Worm (Caenorhabditis elegans) whole organism, L4 larva: ENCODE data around the gene skr-16.
A peak's percentile ranks its signal among the peaks of the same experiment; 100 is the strongest.

ENCODE experiments used
- D1046.2 ChIP-seq: fragments of 200-800 bp; sonication (Bioruptor generic); IDR thresholded peaks from 2 replicates; pipeline ENCODE4 v1.3.6; 2022; ENCODE audit warnings: missing genetic modification characterization, missing compliant biosample characterization
- T20F7.1 ChIP-seq: fragments of 200-800 bp; sonication (Bioruptor generic); optimal IDR thresholded peaks from 2 replicates; lab custom pipeline; 2018; ENCODE audit warnings: mild to moderate bottlenecking, missing genetic modification characterization, missing compliant biosample characterization
- ZK546.5 ChIP-seq, 2 experiments: sonication (generic microtip); optimal IDR thresholded peaks; 2 replicates each; lab custom pipeline; 2017; ENCODE audit warnings: missing biosample characterization in 2 of 2, missing genetic modification characterization in 2 of 2
- aha-1 ChIP-seq: fragments of 150-350 bp; peaks from one replicate; lab custom pipeline; 2014; ENCODE audit warnings: missing biosample characterization, missing genetic modification characterization
- arid-1 ChIP-seq: fragments of 200-800 bp; sonication (Bioruptor generic); conservative IDR thresholded peaks from 2 replicates; pipeline ENCODE4 v1.3.6; 2022; ENCODE audit warnings: missing genetic modification reagents, missing genetic modification characterization, missing compliant biosample characterization
- attf-4 ChIP-seq: sonication (generic microtip); optimal IDR thresholded peaks from 3 replicates; lab custom pipeline; 2017; ENCODE audit warnings: missing biosample characterization, missing genetic modification characterization
- ceh-44 ChIP-seq: fragments of 200-800 bp; sonication (Bioruptor generic); IDR thresholded peaks from 2 replicates; pipeline ENCODE4 v1.3.6; 2022; ENCODE audit warnings: missing genetic modification reagents, missing genetic modification characterization, missing compliant biosample characterization
- ceh-82 ChIP-seq: sonication (generic microtip); optimal IDR thresholded peaks from 2 replicates; lab custom pipeline; 2017; ENCODE audit warnings: missing biosample characterization, missing genetic modification characterization
- ces-1 ChIP-seq: fragments of 150-350 bp; sonication (generic microtip); optimal IDR thresholded peaks from 4 replicates; lab custom pipeline; 2014; ENCODE audit warnings: missing biosample characterization, missing genetic modification reagents, missing genetic modification characterization
- cey-2 ChIP-seq: sonication (generic microtip); optimal IDR thresholded peaks from 3 replicates; lab custom pipeline; 2017; ENCODE audit warnings: missing genetic modification characterization, mild to moderate bottlenecking, missing compliant biosample characterization, antibody characterized with exemption, borderline replicate concordance; ENCODE audit not compliant: insufficient read depth
- daf-12 ChIP-seq: fragments of 150-350 bp; optimal IDR thresholded peaks from 2 replicates; lab custom pipeline; 2014; ENCODE audit warnings: missing biosample characterization, missing genetic modification reagents, missing genetic modification characterization
- daf-16 ChIP-seq, 3 experiments: sonication (generic microtip); optimal IDR thresholded peaks; 2 replicates each; lab custom pipeline; 2016 to 2017; ENCODE audit warnings: missing genetic modification characterization in 3 of 3, missing genetic modification reagents in 3 of 3, mild to moderate bottlenecking in 2 of 3, missing compliant biosample characterization in 2 of 3, missing biosample characterization in 1 of 3, moderate library complexity in 1 of 3
- dmd-9 ChIP-seq: fragments of 200-800 bp; sonication (Bioruptor generic); IDR thresholded peaks from 2 replicates; pipeline ENCODE4 v1.3.6; 2022; ENCODE audit warnings: missing genetic modification reagents, missing genetic modification characterization, missing compliant biosample characterization
- dpl-1 ChIP-seq: fragments of 150-350 bp; optimal IDR thresholded peaks from 2 replicates; lab custom pipeline; 2014; ENCODE audit warnings: missing biosample characterization, missing genetic modification reagents, missing genetic modification characterization
- dve-1 ChIP-seq: sonication (generic microtip); optimal IDR thresholded peaks from 2 replicates; lab custom pipeline; 2017; ENCODE audit warnings: antibody characterized with exemption, mild to moderate bottlenecking, missing genetic modification characterization, missing compliant biosample characterization; ENCODE audit not compliant: insufficient read depth
- egl-27 ChIP-seq: sonication (generic microtip); optimal IDR thresholded peaks from 3 replicates; lab custom pipeline; 2017; ENCODE audit warnings: missing biosample characterization, missing genetic modification reagents, missing genetic modification characterization
- fkh-10 ChIP-seq: fragments of 150-350 bp; optimal IDR thresholded peaks from 2 replicates; lab custom pipeline; 2014; ENCODE audit warnings: missing biosample characterization, missing genetic modification reagents, missing genetic modification characterization
- gei-8 ChIP-seq: fragments of 200-800 bp; sonication (Bioruptor generic); optimal IDR thresholded peaks from 2 replicates; lab custom pipeline; 2018; ENCODE audit warnings: mild to moderate bottlenecking, missing genetic modification characterization, missing compliant biosample characterization
- hlh-11 ChIP-seq: fragments of 200-800 bp; sonication (Bioruptor generic); optimal IDR thresholded peaks from 2 replicates; lab custom pipeline; 2018; ENCODE audit warnings: mild to moderate bottlenecking, missing genetic modification characterization, missing compliant biosample characterization
- hlh-30 ChIP-seq: sonication (generic microtip); optimal IDR thresholded peaks from 2 replicates; lab custom pipeline; 2017; ENCODE audit warnings: antibody characterized with exemption, mild to moderate bottlenecking, missing genetic modification characterization, missing compliant biosample characterization; ENCODE audit not compliant: insufficient read depth
- hmg-1.1 ChIP-seq: fragments of 200-800 bp; sonication (Bioruptor generic); IDR thresholded peaks from 2 replicates; pipeline ENCODE4 v1.3.6; 2022; ENCODE audit warnings: missing genetic modification reagents, missing genetic modification characterization, missing compliant biosample characterization
- lim-7 ChIP-seq: fragments of 200-800 bp; sonication (Bioruptor generic); IDR thresholded peaks from 2 replicates; pipeline ENCODE4 v1.3.6; 2022; ENCODE audit warnings: missing genetic modification characterization, missing compliant biosample characterization
- lin-13 ChIP-seq: fragments of 150-350 bp; optimal IDR thresholded peaks from 2 replicates; lab custom pipeline; 2014; ENCODE audit warnings: missing biosample characterization, missing genetic modification reagents, missing genetic modification characterization
- lin-38 ChIP-seq: fragments of 200-800 bp; sonication (Bioruptor generic); IDR thresholded peaks from 2 replicates; pipeline ENCODE4 v1.3.6; 2022; ENCODE audit warnings: missing genetic modification reagents, missing genetic modification characterization, missing compliant biosample characterization
- lir-3 ChIP-seq: sonication (generic microtip); optimal IDR thresholded peaks from 2 replicates; lab custom pipeline; 2016; ENCODE audit warnings: mild to moderate bottlenecking, missing genetic modification characterization, missing compliant biosample characterization
- lsy-2 ChIP-seq, 2 experiments: fragments of 150-350 bp in 1 of 2; sonication (generic microtip) in 1 of 2; optimal IDR thresholded peaks; 2 replicates each; lab custom pipeline; 2014 to 2017; ENCODE audit warnings: missing biosample characterization in 2 of 2, missing genetic modification characterization in 2 of 2
- madf-9 ChIP-seq: fragments of 200-800 bp; sonication (Bioruptor generic); conservative IDR thresholded peaks from 2 replicates; pipeline ENCODE4 v1.3.6; 2022; ENCODE audit warnings: missing genetic modification reagents, missing genetic modification characterization, missing compliant biosample characterization
- mdl-1 ChIP-seq, 2 experiments: fragments of 150-350 bp in 1 of 2; sonication (generic microtip) in 1 of 2; optimal IDR thresholded peaks; 2 replicates each; lab custom pipeline; 2014 to 2017; ENCODE audit warnings: missing biosample characterization in 2 of 2, missing genetic modification characterization in 2 of 2
- mep-1 ChIP-seq: fragments of 150-350 bp; sonication (generic microtip); optimal IDR thresholded peaks from 3 replicates; lab custom pipeline; 2014; ENCODE audit warnings: missing biosample characterization, missing genetic modification characterization
- mes-2 ChIP-seq: sonication (generic microtip); optimal IDR thresholded peaks from 2 replicates; lab custom pipeline; 2016; ENCODE audit warnings: missing genotype, mild to moderate bottlenecking, missing genetic modification characterization, missing compliant biosample characterization; ENCODE audit not compliant: poor library complexity, severe bottlenecking
- mxl-2 ChIP-seq: fragments of 200-800 bp; sonication (Bioruptor generic); conservative IDR thresholded peaks from 2 replicates; pipeline ENCODE4 v1.3.6; 2022; ENCODE audit warnings: missing genetic modification reagents, missing genetic modification characterization, missing compliant biosample characterization
- nhr-102 ChIP-seq: sonication (generic microtip); optimal IDR thresholded peaks from 2 replicates; lab custom pipeline; 2016; ENCODE audit warnings: mild to moderate bottlenecking, missing genetic modification characterization, moderate library complexity, missing compliant biosample characterization
- nhr-111 ChIP-seq: fragments of 200-800 bp; sonication (Bioruptor generic); optimal IDR thresholded peaks from 2 replicates; lab custom pipeline; 2018; ENCODE audit warnings: mild to moderate bottlenecking, missing genetic modification characterization, missing compliant biosample characterization
- nhr-237 ChIP-seq: sonication (generic microtip); optimal IDR thresholded peaks from 2 replicates; lab custom pipeline; 2017; ENCODE audit warnings: missing biosample characterization, missing genetic modification characterization
- nhr-28 ChIP-seq: fragments of 150-350 bp; optimal IDR thresholded peaks from 2 replicates; lab custom pipeline; 2014; ENCODE audit warnings: missing biosample characterization, missing genetic modification characterization
- nhr-42 ChIP-seq: fragments of 200-800 bp; sonication (Bioruptor generic); IDR thresholded peaks from 2 replicates; pipeline ENCODE4 v1.3.6; 2022; ENCODE audit warnings: missing genetic modification characterization, missing compliant biosample characterization
- nhr-6 ChIP-seq: fragments of 150-350 bp; optimal IDR thresholded peaks from 2 replicates; lab custom pipeline; 2014; ENCODE audit warnings: missing biosample characterization, missing genetic modification characterization
- nhr-77 ChIP-seq: fragments of 150-350 bp; optimal IDR thresholded peaks from 2 replicates; lab custom pipeline; 2014; ENCODE audit warnings: missing biosample characterization, missing genetic modification characterization
- pha-4 ChIP-seq, 2 experiments: fragments of 150-350 bp in 1 of 2; fragments of 200-800 bp in 1 of 2; sonication (Bioruptor generic) in 1 of 2; IDR thresholded peaks in 1 of 2; optimal IDR thresholded peaks in 1 of 2; 2 replicates each; pipeline versions ENCODE4 v1.3.6 to Lab custom; 2014 to 2022; ENCODE audit warnings: missing genetic modification characterization in 2 of 2, missing genetic modification reagents in 2 of 2, missing biosample characterization in 1 of 2, missing compliant biosample characterization in 1 of 2
- pqm-1 ChIP-seq: sonication (generic microtip); optimal IDR thresholded peaks from 2 replicates; lab custom pipeline; 2017; ENCODE audit warnings: missing biosample characterization, missing genetic modification characterization
- rbr-2 ChIP-seq: sonication (generic microtip); optimal IDR thresholded peaks from 2 replicates; lab custom pipeline; 2016; ENCODE audit warnings: missing genotype, missing genetic modification characterization, missing compliant biosample characterization
- sdz-12 ChIP-seq: fragments of 200-800 bp; sonication (Bioruptor generic); optimal IDR thresholded peaks from 2 replicates; lab custom pipeline; 2018; ENCODE audit warnings: mild to moderate bottlenecking, missing genetic modification characterization, missing compliant biosample characterization
- snpc-4 ChIP-seq: fragments of 150-350 bp; optimal IDR thresholded peaks from 2 replicates; lab custom pipeline; 2014; ENCODE audit warnings: missing biosample characterization, missing genetic modification characterization
- spr-1 ChIP-seq: sonication (generic microtip); optimal IDR thresholded peaks from 2 replicates; lab custom pipeline; 2016; ENCODE audit warnings: mild to moderate bottlenecking, missing genetic modification characterization, missing compliant biosample characterization
- tag-97 ChIP-seq: fragments of 200-800 bp; sonication (Bioruptor generic); IDR thresholded peaks from 2 replicates; pipeline ENCODE4 v1.3.6; 2022; ENCODE audit warnings: missing genetic modification characterization, missing compliant biosample characterization
- tra-1 ChIP-seq: fragments of 200-800 bp; sonication (Bioruptor generic); IDR thresholded peaks from 2 replicates; pipeline ENCODE4 v1.3.6; 2022; ENCODE audit warnings: missing genetic modification reagents, missing genetic modification characterization, missing compliant biosample characterization
- zag-1 ChIP-seq: fragments of 150-350 bp; optimal IDR thresholded peaks from 2 replicates; lab custom pipeline; 2014; ENCODE audit warnings: missing biosample characterization, missing genetic modification characterization
- ztf-11 ChIP-seq: fragments of 150-350 bp; optimal IDR thresholded peaks from 2 replicates; lab custom pipeline; 2014; ENCODE audit warnings: missing biosample characterization, missing genetic modification characterization

skr-16 gene

ce11 chrIV:7144670-7145257 is 23.7 kb upstream of the skr-16 start, which contains the start of gene hecd-1 (continued):
- TF ChIP-seq aha-1 (tag; lab: Kevin White, UChicago) (peak; percentile 79), tra-1 (no peak), gei-8 (GFP tag; lab: Kevin White, UChicago) (no peak), lir-3 (no peak), nhr-111 (GFP tag; lab: Kevin White, UChicago) (no peak), dmd-9 (GFP tag; lab: Robert Waterston, UW) (no peak), D1046.2 (GFP tag; lab: Robert Waterston, UW) (no peak), mes-2 (tag; lab: Kevin White, UChicago) (peak; percentile 13), ces-1 (no peak), madf-9 (no peak), lin-38 (GFP tag; lab: Robert Waterston, UW) (peak; percentile 68), fkh-10 (GFP tag; lab: Kevin White, UChicago) (no peak), nhr-237 (tag; lab: Kevin White, UChicago) (no peak), zag-1 (tag; lab: Kevin White, UChicago) (no peak), sdz-12 (GFP tag; lab: Kevin White, UChicago) (no peak), dpl-1 (GFP tag; lab: Kevin White, UChicago) (peak; percentile 20), pha-4 (GFP tag; IDR thresholded peaks at IDR 0.05; lab: Robert Waterston, UW) (no peak), pha-4 (tag; optimal IDR thresholded peaks at IDR 0.05; lab: Kevin White, UChicago) (no peak), attf-4 (no peak), ceh-44 (GFP tag; lab: Robert Waterston, UW) (no peak), dve-1 (tag; lab: Kevin White, UChicago) (peak; percentile 16), nhr-42 (GFP tag; lab: Robert Waterston, UW) (no peak), hmg-1.1 (no peak)

- TF ChIP-seq nhr-111 (GFP tag; lab: Kevin White, UChicago) (no peak), mes-2 (tag; lab: Kevin White, UChicago) (peak; percentile 6), mdl-1 (tag; optimal IDR thresholded peaks at IDR 0.05; lab: Kevin White, UChicago) (no peak), arid-1 (GFP tag; lab: Robert Waterston, UW) (no peak), hlh-30 (tag; lab: Kevin White, UChicago) (peak; percentile 73), lim-7 (GFP tag; lab: Robert Waterston, UW) (no peak), mxl-2 (GFP tag; lab: Robert Waterston, UW) (no peak), tag-97 (GFP tag; lab: Robert Waterston, UW) (no peak), lsy-2 (tag; optimal IDR thresholded peaks at IDR 0.05; lab: Kevin White, UChicago) (peak in 1 of 2 experiments; percentile 64), nhr-102 (no peak), dve-1 (tag; lab: Kevin White, UChicago) (peak; percentile 25), pqm-1 (tag; lab: Kevin White, UChicago) (no peak), snpc-4 (tag; lab: Kevin White, UChicago) (no peak), nhr-77 (tag; lab: Kevin White, UChicago) (peak; percentile 6), hlh-11 (tag; lab: Kevin White, UChicago) (peak; percentile 69), T20F7.1 (GFP tag; lab: Kevin White, UChicago) (no peak), rbr-2 (peak; percentile 13), cey-2 (tag; lab: Kevin White, UChicago) (no peak), ztf-11 (tag; lab: Kevin White, UChicago) (no peak), spr-1 (no peak), fkh-10 (GFP tag; lab: Kevin White, UChicago) (peak; percentile 15), lin-13 (GFP tag; lab: Kevin White, UChicago) (no peak), egl-27 (no peak), ZK546.5 (tag; optimal IDR thresholded peaks at IDR 0.05; lab: Kevin White, UChicago) (no peak), nhr-28 (tag; lab: Kevin White, UChicago) (peak; percentile 57), nhr-6 (tag; lab: Kevin White, UChicago) (no peak), daf-16 (GFP tag; optimal IDR thresholded peaks at IDR 0.05; lab: Kevin White, UChicago) (no peak), daf-16 (tag; optimal IDR thresholded peaks at IDR 0.05; lab: Kevin White, UChicago) (peak; percentile 75), ceh-82 (tag; lab: Kevin White, UChicago) (no peak), daf-12 (tag; lab: Kevin White, UChicago) (no peak), mep-1 (peak; percentile 38), lin-38 (GFP tag; lab: Robert Waterston, UW) (peak; percentile 29; the same call in 1 of the 2 replicates)
Measured at ce11 chrIV:7147722-7148121, 20.8 kb upstream of the skr-16 start.
